Worm (Caenorhabditis elegans): ENCODE measurements around the gene cra-1.

DNA sequence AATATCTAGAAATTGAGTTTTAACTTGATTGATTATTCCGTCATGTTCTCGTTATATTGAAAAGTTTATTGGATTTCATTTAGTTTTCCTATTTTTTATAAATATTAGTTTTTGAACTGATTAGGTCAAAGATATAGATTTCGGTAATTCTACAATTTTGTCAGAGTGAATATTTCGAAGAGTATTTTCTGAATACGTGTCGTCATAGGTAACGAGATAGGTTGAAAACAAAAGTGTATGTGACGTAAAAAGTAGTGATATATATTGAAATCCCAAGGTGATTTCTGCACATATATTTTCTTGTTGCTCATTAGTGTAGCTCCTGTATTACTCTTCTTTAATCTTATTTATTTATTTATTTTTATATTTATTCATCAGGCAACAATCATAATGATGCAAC lies 11.5 kb upstream of the cra-1 start, which contains the start of gene K04C2.7:
- TF ChIP-seq pha-4 (tag; optimal IDR thresholded peaks at IDR 0.05) (no peak), snpc-3.4 (tag; optimal IDR thresholded peaks at IDR 0.05) (no peak), ets-4 (GFP tag; optimal IDR thresholded peaks at IDR 0.05) (no peak), lin-35 (GFP tag; optimal IDR thresholded peaks at IDR 0.05) (no peak), lsl-1 (GFP tag; optimal IDR thresholded peaks at IDR 0.05) (no peak), ztf-3 (GFP tag; optimal IDR thresholded peaks at IDR 0.05) (no peak), efl-1 (GFP tag; optimal IDR thresholded peaks at IDR 0.05) (no peak), mcd-1 (GFP tag; IDR thresholded peaks at IDR 0.05) (no peak), ceh-40 (GFP tag; IDR thresholded peaks at IDR 0.05) (no peak)
